Worm (Caenorhabditis elegans) whole organism, L4 larva: ENCODE measurements around the gene H03G16.6.
A peak's percentile ranks its signal among the peaks of the same experiment; 100 is the strongest.

ENCODE experiments used
- ama-1 ChIP-seq: fragments of 150-350 bp; optimal IDR thresholded peaks from 2 replicates; lab custom pipeline; 2014; ENCODE audit warnings: inconsistent platforms, mixed read lengths
- dpl-1 ChIP-seq: fragments of 150-350 bp; optimal IDR thresholded peaks from 2 replicates; lab custom pipeline; 2014; ENCODE audit warnings: missing biosample characterization, missing genetic modification reagents, missing genetic modification characterization
- fkh-10 ChIP-seq: fragments of 150-350 bp; optimal IDR thresholded peaks from 2 replicates; lab custom pipeline; 2014; ENCODE audit warnings: missing biosample characterization, missing genetic modification reagents, missing genetic modification characterization
- hmg-1.1 ChIP-seq: fragments of 200-800 bp; sonication (Bioruptor generic); IDR thresholded peaks from 2 replicates; pipeline ENCODE4 v1.3.6; 2022; ENCODE audit warnings: missing genetic modification reagents, missing genetic modification characterization, missing compliant biosample characterization
- snpc-4 ChIP-seq: fragments of 150-350 bp; optimal IDR thresholded peaks from 2 replicates; lab custom pipeline; 2014; ENCODE audit warnings: missing biosample characterization, missing genetic modification characterization
- tag-97 ChIP-seq: fragments of 200-800 bp; sonication (Bioruptor generic); IDR thresholded peaks from 2 replicates; pipeline ENCODE4 v1.3.6; 2022; ENCODE audit warnings: missing genetic modification characterization, missing compliant biosample characterization
- unc-39 ChIP-seq: sonication (generic microtip); optimal IDR thresholded peaks from 2 replicates; lab custom pipeline; 2017; ENCODE audit warnings: missing biosample characterization, missing genetic modification characterization
- zfp-3 ChIP-seq: fragments of 200-800 bp; sonication (Bioruptor generic); conservative IDR thresholded peaks from 2 replicates; pipeline ENCODE4 v1.3.6; 2022; ENCODE audit warnings: missing genetic modification reagents, missing genetic modification characterization, missing compliant biosample characterization

DNA sequence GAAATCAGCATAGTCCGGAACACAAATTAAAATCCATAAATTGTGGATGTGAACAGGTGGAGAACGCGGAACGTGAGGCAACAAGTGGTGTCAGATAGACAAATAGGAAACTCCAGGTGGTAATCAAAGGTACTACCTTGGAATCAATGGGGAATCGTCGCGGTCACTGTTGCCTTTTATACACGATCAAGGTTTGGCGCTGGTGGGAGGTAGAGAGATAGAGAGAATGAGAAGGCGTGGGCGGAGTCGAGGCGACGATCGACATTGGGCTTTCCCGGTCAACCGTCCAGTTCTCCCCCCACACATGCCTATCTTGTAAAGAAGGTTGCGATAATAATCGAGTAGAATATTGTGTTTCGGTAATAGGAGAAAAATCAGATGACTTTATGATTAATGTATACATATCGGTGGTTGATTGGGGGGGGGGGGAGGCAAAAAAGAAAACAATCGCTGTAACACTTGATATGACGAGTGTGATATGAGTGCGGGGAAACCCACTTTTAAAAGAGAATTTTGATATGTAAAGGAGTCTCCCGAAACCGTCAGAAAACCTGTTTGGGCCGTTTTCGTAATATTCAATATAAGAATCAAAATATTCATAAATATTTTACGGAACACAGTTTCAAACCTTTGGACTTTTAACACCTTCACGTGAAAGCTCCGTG, 25.2 kb downstream of the H03G16.6 start, which contains the start of the genes H40L08.8, H40L08.2 and H40L08.7:
- TF ChIP-seq fkh-10 (no peak), hmg-1.1 (GFP tag; lab: Robert Waterston, UW) (no peak), snpc-4 (tag; lab: Kevin White, UChicago) (no peak), tag-97 (GFP tag; lab: Robert Waterston, UW) (no peak), ama-1 (lab: Kevin White, UChicago) (peak; percentile 97), unc-39 (no peak), dpl-1 (no peak), zfp-3 (no peak)
